Worm (Caenorhabditis elegans) whole organism, midembryonic: ENCODE results near the gene K03B8.4.
A peak's percentile ranks its signal among the peaks of the same experiment; 100 is the strongest.

Experiments
- T22C8.4 ChIP-seq: fragments of 200-800 bp; sonication (Bioruptor generic); IDR thresholded peaks from 2 replicates; pipeline ENCODE4 v1.3.6; 2022; ENCODE audit warnings: missing genetic modification characterization, missing compliant biosample characterization
- cog-1 ChIP-seq: sonication (generic microtip); optimal IDR thresholded peaks from 2 replicates; lab custom pipeline; 2016; ENCODE audit warnings: missing genetic modification characterization, missing compliant biosample characterization
- flt-1 ChIP-seq: fragments of 200-800 bp; sonication (Bioruptor generic); IDR thresholded peaks from 2 replicates; pipeline ENCODE4 v1.3.6; 2022; ENCODE audit warnings: missing genetic modification characterization, missing compliant biosample characterization
- klf-2 ChIP-seq: fragments of 200-800 bp; sonication (Bioruptor generic); conservative IDR thresholded peaks from 2 replicates; pipeline ENCODE4 v1.3.6; 2022; ENCODE audit warnings: missing genetic modification reagents, missing genetic modification characterization, missing compliant biosample characterization
- med-1 ChIP-seq: sonication (generic microtip); optimal IDR thresholded peaks from 2 replicates; lab custom pipeline; 2017; ENCODE audit warnings: missing genetic modification characterization, mild to moderate bottlenecking, missing compliant biosample characterization, antibody characterized with exemption, missing genetic modification reagents; ENCODE audit not compliant: insufficient read depth
- ref-1 ChIP-seq: fragments of 200-800 bp; sonication (Bioruptor generic); conservative IDR thresholded peaks from 2 replicates; pipeline ENCODE4 v1.3.6; 2022; ENCODE audit warnings: missing genetic modification reagents, missing genetic modification characterization, missing compliant biosample characterization
- tab-1 ChIP-seq: fragments of 200-800 bp; sonication (Bioruptor generic); IDR thresholded peaks from 2 replicates; pipeline ENCODE4 v1.3.6; 2022; ENCODE audit warnings: missing genetic modification characterization, missing compliant biosample characterization
- ztf-23 ChIP-seq: fragments of 200-800 bp; sonication (Bioruptor generic); IDR thresholded peaks from 2 replicates; pipeline ENCODE4 v1.3.6; 2022; ENCODE audit warnings: missing genetic modification reagents, missing genetic modification characterization, missing compliant biosample characterization
- ztf-29 ChIP-seq: fragments of 200-800 bp; sonication (Bioruptor generic); IDR thresholded peaks from 2 replicates; pipeline ENCODE4 v1.3.6; 2022; ENCODE audit warnings: missing genetic modification reagents, missing genetic modification characterization, missing compliant biosample characterization

DNA sequence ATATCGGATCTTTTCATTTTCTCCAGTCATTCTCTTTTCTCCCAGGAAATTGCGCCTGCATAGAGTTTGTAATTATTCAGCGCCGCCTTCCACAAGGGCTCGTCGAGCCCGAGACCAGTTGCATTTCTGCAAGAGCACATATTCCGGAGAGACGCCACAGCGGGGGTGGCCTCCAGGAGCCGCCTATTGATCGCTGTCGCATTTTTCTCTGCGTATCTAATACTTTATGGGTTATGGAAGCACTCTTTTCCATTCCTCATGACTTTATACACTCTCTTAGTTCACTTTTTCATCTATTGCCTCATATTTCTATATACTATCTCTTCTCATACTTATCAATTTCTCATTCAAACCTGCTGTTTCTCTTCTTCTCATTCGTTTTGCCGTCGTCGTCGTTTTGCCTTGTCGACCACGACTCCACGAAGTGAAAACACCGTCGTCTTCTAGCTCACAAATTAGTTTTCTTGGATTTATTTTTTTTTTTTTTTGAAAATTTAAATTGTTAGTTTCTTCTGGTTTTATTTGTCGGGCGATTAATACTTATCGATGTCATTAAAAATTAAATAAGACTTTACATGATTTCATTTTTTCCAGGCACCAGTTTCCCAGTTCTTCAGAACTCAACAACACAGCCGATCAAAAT lies 19.7 kb downstream of the K03B8.4 start, which contains the start of gene cnb-1:
- TF ChIP-seq T22C8.4 (peak; percentile 63), ztf-29 (GFP tag; lab: Robert Waterston, UW) (no peak), tab-1 (GFP tag; lab: Robert Waterston, UW) (no peak), flt-1 (no peak), ztf-23 (no peak), cog-1 (no peak), med-1 (GFP tag; lab: Kevin White, UChicago) (no peak), klf-2 (no peak), ref-1 (GFP tag; lab: Robert Waterston, UW) (no peak)
